Worm (Caenorhabditis elegans) whole organism, L1 larva: Measurements from ENCODE around the gene T08G2.2.
A peak's percentile ranks its signal among the peaks of the same experiment; 100 is the strongest.

Experiments used
- aha-1 ChIP-seq: fragments of 150-350 bp; optimal IDR thresholded peaks from 2 replicates; lab custom pipeline; 2014; ENCODE audit warnings: missing biosample characterization, missing genetic modification characterization
- alr-1 ChIP-seq: fragments of 200-800 bp; sonication (Bioruptor generic); optimal IDR thresholded peaks from 2 replicates; lab custom pipeline; 2018; ENCODE audit warnings: borderline replicate concordance, mild to moderate bottlenecking, missing genetic modification characterization, missing compliant biosample characterization
- ama-1 ChIP-seq: fragments of 150-350 bp; optimal IDR thresholded peaks from 2 replicates; lab custom pipeline; 2014
- fkh-10 ChIP-seq: sonication (generic microtip); optimal IDR thresholded peaks from 2 replicates; lab custom pipeline; 2017; ENCODE audit warnings: missing biosample characterization, missing genetic modification reagents, missing genetic modification characterization
- grh-1 ChIP-seq: fragments of 200-800 bp; sonication (Bioruptor generic); IDR thresholded peaks from 2 replicates; pipeline ENCODE4 v1.3.6; 2022; ENCODE audit warnings: missing genetic modification reagents, missing genetic modification characterization, missing compliant biosample characterization
- hpl-2 ChIP-seq: fragments of 150-350 bp; optimal IDR thresholded peaks from 2 replicates; lab custom pipeline; 2014; ENCODE audit warnings: missing biosample characterization, missing genetic modification reagents, missing genetic modification characterization
- lin-13 ChIP-seq: fragments of 150-350 bp; optimal IDR thresholded peaks from 2 replicates; lab custom pipeline; 2014; ENCODE audit warnings: missing biosample characterization, missing genetic modification reagents, missing genetic modification characterization
- lsy-2 ChIP-seq, 2 experiments: fragments of 150-350 bp; optimal IDR thresholded peaks; 2 replicates each; lab custom pipeline; 2014; ENCODE audit warnings: missing biosample characterization in 2 of 2, missing genetic modification characterization in 2 of 2
- mep-1 ChIP-seq: fragments of 150-350 bp; optimal IDR thresholded peaks from 2 replicates; lab custom pipeline; 2014; ENCODE audit warnings: missing biosample characterization, missing genetic modification characterization
- nhr-20 ChIP-seq: sonication (generic microtip); optimal IDR thresholded peaks from 2 replicates; lab custom pipeline; 2016; ENCODE audit warnings: mild to moderate bottlenecking, missing genetic modification characterization, missing compliant biosample characterization
- pag-3 ChIP-seq: sonication (generic microtip); optimal IDR thresholded peaks from 2 replicates; lab custom pipeline; 2017; ENCODE audit warnings: missing genetic modification characterization, mild to moderate bottlenecking, missing compliant biosample characterization, antibody characterized with exemption, borderline replicate concordance; ENCODE audit not compliant: insufficient read depth
- rnt-1 ChIP-seq: sonication (generic microtip); optimal IDR thresholded peaks from 2 replicates; lab custom pipeline; 2016; ENCODE audit warnings: mild to moderate bottlenecking, missing genetic modification characterization, moderate library complexity, missing compliant biosample characterization
- snpc-4 ChIP-seq: fragments of 150-350 bp; optimal IDR thresholded peaks from 2 replicates; lab custom pipeline; 2014; ENCODE audit warnings: missing biosample characterization, missing genetic modification characterization
- snu-23 ChIP-seq: sonication (generic microtip); optimal IDR thresholded peaks from 2 replicates; lab custom pipeline; 2016; ENCODE audit warnings: missing genetic modification characterization, missing compliant biosample characterization

ce11 chrX:17184363-17184762, 24.8 kb downstream of the T08G2.2 start:
- TF ChIP-seq snpc-4 (tag; lab: Kevin White, UChicago) (peak; percentile 42), lin-13 (GFP tag; lab: Kevin White, UChicago) (no peak), aha-1 (tag; lab: Kevin White, UChicago) (no peak), mep-1 (tag; lab: Kevin White, UChicago) (peak; percentile 85), hpl-2 (GFP tag; lab: Kevin White, UChicago) (no peak), fkh-10 (GFP tag; lab: Kevin White, UChicago) (no peak), alr-1 (no peak), grh-1 (GFP tag; lab: Robert Waterston, UW) (peak; percentile 48; the same call in 1 of the 2 replicates), rnt-1 (tag; lab: Kevin White, UChicago) (peak; percentile 69), snu-23 (GFP tag; lab: Kevin White, UChicago) (peak; percentile 75), pag-3 (tag; lab: Kevin White, UChicago) (no peak), ama-1 (lab: Kevin White, UChicago) (no peak), nhr-20 (tag; lab: Kevin White, UChicago) (peak; percentile 79), lsy-2 (tag; optimal IDR thresholded peaks at IDR 0.05; lab: Kevin White, UChicago) (peak; percentile 36 to 73)
